Fruit fly (Drosophila melanogaster): Measurements from ENCODE around the gene GlcAT-S.

dm6 chr2L:9657269-9658191 is 41.3 kb downstream of the GlcAT-S start:
- no peak for TF ChIP-seq CG12299 (tag; optimal IDR thresholded peaks at IDR 0.05)
- no peak for TF ChIP-seq CG10147 (GFP tag; optimal IDR thresholded peaks at IDR 0.05)
- TF ChIP-seq hbn (GFP tag; IDR thresholded peaks at IDR 0.05; ENCODE audit: partially characterized antibody) = no peak
- no peak for TF ChIP-seq lilli (GFP tag; optimal IDR thresholded peaks at IDR 0.05)
- no peak for TF ChIP-seq gcm (GFP tag; optimal IDR thresholded peaks at IDR 0.05)
- TF ChIP-seq CG6854 (GFP tag; optimal IDR thresholded peaks at IDR 0.05) = no peak
- TF ChIP-seq Optix (GFP tag; IDR thresholded peaks at IDR 0.05) = no peak
- no peak for TF ChIP-seq bigmax (GFP tag; optimal IDR thresholded peaks at IDR 0.05)
- no peak for TF ChIP-seq run (tag; optimal IDR thresholded peaks at IDR 0.05)
- no peak for TF ChIP-seq ash1 (GFP tag; optimal IDR thresholded peaks at IDR 0.05)

All from whole organism, embryonic.